Fruit fly (Drosophila melanogaster) whole organism, embryonic: ENCODE results near the gene Cln7.
A peak's percentile ranks its signal among the peaks of the same experiment; 100 is the strongest.

Experiments
- Abd-B ChIP-seq: fragments of 200-800 bp; sonication (Bioruptor generic); optimal IDR thresholded peaks from 2 replicates; lab custom pipeline; 2018; ENCODE audit warnings: missing biosample characterization, mild to moderate bottlenecking, missing genetic modification characterization, moderate library complexity
- Bdp1 ChIP-seq: fragments of 200-800 bp; sonication (Bioruptor generic); optimal IDR thresholded peaks from 3 replicates; lab custom pipeline; 2016; ENCODE audit warnings: missing biosample characterization, missing genetic modification characterization
- Bteb2 ChIP-seq: fragments of 200-800 bp; sonication (Bioruptor generic); optimal IDR thresholded peaks from 2 replicates; lab custom pipeline; 2016; ENCODE audit warnings: missing biosample characterization, missing genetic modification characterization
- CG10209 ChIP-seq: fragments of 200-800 bp; sonication (Bioruptor generic); optimal IDR thresholded peaks from 3 replicates; lab custom pipeline; 2017; ENCODE audit warnings: missing biosample characterization, mild to moderate bottlenecking, missing genetic modification characterization, missing genetic modification reagents
- CG10979 ChIP-seq: fragments of 200-800 bp; sonication (Bioruptor generic); optimal IDR thresholded peaks from 2 replicates; lab custom pipeline; 2018; ENCODE audit warnings: missing biosample characterization, mild to moderate bottlenecking, missing genetic modification characterization, moderate library complexity
- CG11504 ChIP-seq: fragments of 200-800 bp; sonication (Bioruptor generic); optimal IDR thresholded peaks from 3 replicates; lab custom pipeline; 2019; ENCODE audit warnings: missing biosample characterization, mild to moderate bottlenecking, missing genetic modification characterization, moderate library complexity
- CG12071 ChIP-seq: fragments of 200-800 bp; sonication (Bioruptor generic); optimal IDR thresholded peaks from 3 replicates; lab custom pipeline; 2018; ENCODE audit warnings: missing biosample characterization, mild to moderate bottlenecking, missing genetic modification characterization
- CG12219 ChIP-seq: fragments of 200-800 bp; sonication (Bioruptor generic); optimal IDR thresholded peaks from 3 replicates; lab custom pipeline; 2018; ENCODE audit warnings: missing biosample characterization, mild to moderate bottlenecking, missing genetic modification characterization
- CG12744 ChIP-seq: fragments of 200-800 bp; sonication (Bioruptor generic); optimal IDR thresholded peaks from 2 replicates; lab custom pipeline; 2016; ENCODE audit warnings: missing biosample characterization, missing genetic modification characterization
- CG14441 ChIP-seq: fragments of 200-800 bp; sonication (Bioruptor generic); IDR thresholded peaks from 2 replicates; pipeline ENCODE4 v1.3.6; 2022; ENCODE audit warnings: missing biosample characterization, missing genetic modification characterization
- CG17359 ChIP-seq: fragments of 200-800 bp; sonication (Bioruptor generic); optimal IDR thresholded peaks from 3 replicates; lab custom pipeline; 2018; ENCODE audit warnings: missing biosample characterization, mild to moderate bottlenecking, missing genetic modification characterization, moderate library complexity
- CG17385 ChIP-seq: fragments of 200-800 bp; sonication (Bioruptor generic); optimal IDR thresholded peaks from 3 replicates; lab custom pipeline; 2018; ENCODE audit warnings: missing biosample characterization, mild to moderate bottlenecking, missing genetic modification characterization
- CG2129 ChIP-seq: fragments of 200-800 bp; sonication (Bioruptor generic); IDR thresholded peaks from 2 replicates; pipeline ENCODE4 v1.3.6; 2022; ENCODE audit warnings: missing biosample characterization, missing genetic modification characterization; ENCODE audit not compliant: partially characterized antibody
- CG2678 ChIP-seq: fragments of 200-800 bp; sonication (Bioruptor generic); optimal IDR thresholded peaks from 3 replicates; lab custom pipeline; 2019; ENCODE audit warnings: missing biosample characterization, mild to moderate bottlenecking, missing genetic modification characterization, moderate library complexity
- CG2712 ChIP-seq: fragments of 200-800 bp; optimal IDR thresholded peaks from 3 replicates; lab custom pipeline; 2019; ENCODE audit warnings: missing biosample characterization, mild to moderate bottlenecking, missing genetic modification characterization, moderate library complexity
- CG30403 ChIP-seq: fragments of 200-800 bp; sonication (Bioruptor generic); optimal IDR thresholded peaks from 3 replicates; lab custom pipeline; 2016; ENCODE audit warnings: missing biosample characterization, missing genetic modification characterization
- CG31224 ChIP-seq: fragments of 200-800 bp; sonication (Bioruptor generic); IDR thresholded peaks from 2 replicates; pipeline ENCODE4 v1.3.6; 2022; ENCODE audit warnings: missing biosample characterization, missing genetic modification characterization
- CG4820 ChIP-seq: fragments of 200-800 bp; sonication (Bioruptor generic); optimal IDR thresholded peaks from 3 replicates; lab custom pipeline; 2016; ENCODE audit warnings: missing biosample characterization, missing genetic modification characterization
- CG4854 ChIP-seq: fragments of 200-800 bp; sonication (Bioruptor generic); optimal IDR thresholded peaks from 2 replicates; lab custom pipeline; 2016; ENCODE audit warnings: missing biosample characterization, missing genetic modification characterization, inconsistent platforms
- CG5245 ChIP-seq: fragments of 200-800 bp; sonication (Bioruptor generic); optimal IDR thresholded peaks from 3 replicates; lab custom pipeline; 2016; ENCODE audit warnings: missing biosample characterization, missing genetic modification characterization
- CG7556 ChIP-seq: fragments of 200-800 bp; sonication (Bioruptor generic); optimal IDR thresholded peaks from 2 replicates; lab custom pipeline; 2017; ENCODE audit warnings: missing biosample characterization, mild to moderate bottlenecking, missing genetic modification characterization
- CG7745 ChIP-seq: fragments of 200-800 bp; sonication (Bioruptor generic); optimal IDR thresholded peaks from 2 replicates; lab custom pipeline; 2018; ENCODE audit warnings: missing biosample characterization, mild to moderate bottlenecking, missing genetic modification characterization, moderate library complexity
- CG7786 ChIP-seq: fragments of 200-800 bp; sonication (Bioruptor generic); optimal IDR thresholded peaks from 2 replicates; lab custom pipeline; 2016; ENCODE audit warnings: missing biosample characterization, missing genetic modification characterization
- CG8281 ChIP-seq: fragments of 200-800 bp; sonication (Bioruptor generic); optimal IDR thresholded peaks from 2 replicates; lab custom pipeline; 2018; ENCODE audit warnings: missing biosample characterization, mild to moderate bottlenecking, missing genetic modification characterization, moderate library complexity
- CrebB ChIP-seq: fragments of 200-800 bp; sonication (Bioruptor generic); optimal IDR thresholded peaks from 3 replicates; lab custom pipeline; 2018; ENCODE audit warnings: missing biosample characterization, mild to moderate bottlenecking, missing genetic modification characterization
- Elba2 ChIP-seq: fragments of 200-800 bp; sonication (Bioruptor generic); optimal IDR thresholded peaks from 3 replicates; lab custom pipeline; 2016; ENCODE audit warnings: missing biosample characterization, missing genetic modification characterization
- Ets65A ChIP-seq: fragments of 200-800 bp; sonication (Bioruptor generic); peaks from one replicate; lab custom pipeline; 2016; ENCODE audit warnings: missing biosample characterization, missing genetic modification characterization
- NC2α ChIP-seq: fragments of 200-800 bp; sonication (Bioruptor generic); optimal IDR thresholded peaks from 2 replicates; lab custom pipeline; 2016; ENCODE audit warnings: missing biosample characterization, missing genetic modification characterization
- Nf-YA ChIP-seq: fragments of 200-800 bp; sonication (Bioruptor generic); IDR thresholded peaks from 2 replicates; pipeline ENCODE4 v1.3.6; 2022; ENCODE audit warnings: missing biosample characterization, missing genetic modification characterization
- PHDP ChIP-seq: fragments of 200-800 bp; sonication (Bioruptor generic); optimal IDR thresholded peaks from 3 replicates; lab custom pipeline; 2018; ENCODE audit warnings: missing biosample characterization, mild to moderate bottlenecking, missing genetic modification characterization, moderate library complexity
- Pdp1 ChIP-seq, 2 experiments: fragments of 200-800 bp; sonication (Bioruptor generic); optimal IDR thresholded peaks; 3 replicates each; lab custom pipeline; 2016; ENCODE audit warnings: missing biosample characterization in 2 of 2, missing genetic modification characterization in 2 of 2, mild to moderate bottlenecking in 1 of 2, moderate library complexity in 1 of 2
- Sox102F ChIP-seq: fragments of 200-800 bp; sonication (Bioruptor generic); optimal IDR thresholded peaks from 2 replicates; lab custom pipeline; 2018; ENCODE audit warnings: missing biosample characterization, mild to moderate bottlenecking, missing genetic modification characterization, moderate library complexity
- YL-1 ChIP-seq: fragments of 200-800 bp; sonication (Bioruptor generic); optimal IDR thresholded peaks from 3 replicates; lab custom pipeline; 2017; ENCODE audit warnings: missing biosample characterization, mild to moderate bottlenecking, missing genetic modification characterization
- cato ChIP-seq: fragments of 200-800 bp; sonication (Bioruptor generic); optimal IDR thresholded peaks from 2 replicates; lab custom pipeline; 2016; ENCODE audit warnings: missing biosample characterization, missing genetic modification characterization, borderline replicate concordance
- chinmo ChIP-seq: fragments of 200-800 bp; sonication (Bioruptor generic); IDR thresholded peaks from 4 replicates; pipeline ENCODE4 v1.3.6; 2022; ENCODE audit warnings: missing biosample characterization, missing genetic modification characterization; ENCODE audit not compliant: partially characterized antibody
- chn ChIP-seq: fragments of 200-800 bp; sonication (Bioruptor generic); optimal IDR thresholded peaks from 2 replicates; lab custom pipeline; 2016; ENCODE audit warnings: missing biosample characterization, missing genetic modification characterization
- corto ChIP-seq: fragments of 200-800 bp; sonication (Bioruptor generic); optimal IDR thresholded peaks from 2 replicates; lab custom pipeline; 2016; ENCODE audit warnings: missing biosample characterization, mild to moderate bottlenecking, missing genetic modification characterization, moderate library complexity
- fd3F ChIP-seq: fragments of 200-800 bp; sonication (Bioruptor generic); optimal IDR thresholded peaks from 2 replicates; lab custom pipeline; 2018; ENCODE audit warnings: missing biosample characterization, mild to moderate bottlenecking, missing genetic modification characterization, moderate library complexity
- fd64A ChIP-seq: fragments of 200-800 bp; sonication (Bioruptor generic); optimal IDR thresholded peaks from 3 replicates; lab custom pipeline; 2018; ENCODE audit warnings: missing biosample characterization, mild to moderate bottlenecking, missing genetic modification characterization
- gro ChIP-seq: fragments of 200-800 bp; sonication (Bioruptor generic); optimal IDR thresholded peaks from 2 replicates; lab custom pipeline; 2016; ENCODE audit warnings: missing biosample characterization, missing genetic modification characterization
- jing ChIP-seq: fragments of 200-800 bp; sonication (Bioruptor generic); optimal IDR thresholded peaks from 2 replicates; lab custom pipeline; 2018; ENCODE audit warnings: missing biosample characterization, mild to moderate bottlenecking, missing genetic modification characterization
- luna ChIP-seq: fragments of 200-800 bp; sonication (Bioruptor generic); optimal IDR thresholded peaks from 2 replicates; lab custom pipeline; 2016; ENCODE audit warnings: missing biosample characterization, missing genetic modification characterization
- mirr ChIP-seq: fragments of 200-800 bp; sonication (Bioruptor generic); optimal IDR thresholded peaks from 3 replicates; lab custom pipeline; 2018; ENCODE audit warnings: missing biosample characterization, mild to moderate bottlenecking, missing genetic modification characterization
- mld ChIP-seq: fragments of 200-800 bp; sonication (Bioruptor generic); IDR thresholded peaks from 3 replicates; pipeline ENCODE4 v1.3.6; 2022; ENCODE audit warnings: missing biosample characterization, missing genetic modification characterization; ENCODE audit not compliant: partially characterized antibody
- nerfin-1 ChIP-seq: fragments of 200-800 bp; sonication (Bioruptor generic); optimal IDR thresholded peaks from 3 replicates; lab custom pipeline; 2019; ENCODE audit warnings: missing biosample characterization, mild to moderate bottlenecking, missing genetic modification characterization, moderate library complexity
- pnt ChIP-seq: fragments of 200-800 bp; sonication (Bioruptor generic); optimal IDR thresholded peaks from 3 replicates; lab custom pipeline; 2016; ENCODE audit warnings: missing biosample characterization, missing genetic modification characterization
- repo ChIP-seq: fragments of 200-800 bp; sonication (Bioruptor generic); optimal IDR thresholded peaks from 2 replicates; lab custom pipeline; 2016; ENCODE audit warnings: missing biosample characterization, missing genetic modification characterization
- scrt ChIP-seq: fragments of 200-800 bp; sonication (Bioruptor generic); optimal IDR thresholded peaks from 2 replicates; lab custom pipeline; 2018; ENCODE audit warnings: missing biosample characterization, mild to moderate bottlenecking, missing genetic modification characterization, moderate library complexity
- sim ChIP-seq: fragments of 200-800 bp; sonication (Bioruptor generic); IDR thresholded peaks from 2 replicates; pipeline ENCODE4 v1.3.6; 2022; ENCODE audit warnings: missing biosample characterization, missing genetic modification characterization
- stc ChIP-seq: fragments of 200-800 bp; sonication (Bioruptor generic); IDR thresholded peaks from 2 replicates; pipeline ENCODE4 v1.3.6; 2022; ENCODE audit warnings: missing biosample characterization, missing genetic modification characterization

The Cln7 gene

DNA sequence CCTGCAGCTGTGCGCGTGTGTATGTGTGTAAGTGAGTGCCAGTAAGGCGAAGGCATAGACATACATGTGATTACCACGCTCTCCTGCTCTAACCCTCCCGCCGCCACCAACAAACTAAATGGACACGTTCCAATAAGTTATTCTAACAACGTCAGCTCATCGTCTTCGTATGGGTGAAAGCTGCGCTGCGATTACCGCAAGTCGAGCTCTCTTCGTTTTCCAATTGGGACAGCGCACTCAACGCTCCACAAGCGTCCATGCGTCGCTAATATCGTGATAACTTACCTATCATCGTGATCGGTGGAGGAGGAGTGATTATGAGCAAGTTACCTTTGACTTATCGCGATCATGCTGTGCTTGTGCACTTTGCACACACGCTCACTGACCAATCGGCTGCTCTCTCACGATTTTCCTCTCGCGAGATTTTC lies 16.1 kb upstream of the Cln7 start (continued):
- peak in 1 of 2 experiments; percentile 51 for TF ChIP-seq Pdp1 (GFP tag; optimal IDR thresholded peaks at IDR 0.05; lab: Kevin White, UChicago)
- no peak for TF ChIP-seq Bteb2 (GFP tag; lab: Kevin White, UChicago)
- no peak for TF ChIP-seq NC2α (GFP tag; lab: Kevin White, UChicago)
- no peak for TF ChIP-seq CG7556
- peak; percentile 98 for TF ChIP-seq CG4820
- TF ChIP-seq CG4854 (GFP tag; lab: Kevin White, UChicago) = no peak
- TF ChIP-seq CG7745 (tag; lab: Kevin White, UChicago) = no peak
- no peak for TF ChIP-seq sim (GFP tag; lab: Robert Waterston, UW)
- TF ChIP-seq cato (GFP tag; lab: Kevin White, UChicago) = no peak
- peak; percentile 88 for TF ChIP-seq Elba2 (GFP tag; lab: Kevin White, UChicago)
- no peak for TF ChIP-seq chn (GFP tag; lab: Kevin White, UChicago)
- TF ChIP-seq CG2129 (GFP tag; lab: Robert Waterston, UW) = no peak
- no peak for TF ChIP-seq Bdp1
- no peak for TF ChIP-seq Sox102F
- peak; percentile 40 for TF ChIP-seq gro (GFP tag; lab: Kevin White, UChicago)
- peak; percentile 31; the same call in 1 of the 2 replicates for TF ChIP-seq CG14441 (GFP tag; lab: Robert Waterston, UW)
- no peak for TF ChIP-seq jing (GFP tag; lab: Kevin White, UChicago)
- no peak for TF ChIP-seq CG10209 (GFP tag; lab: Kevin White, UChicago)
- TF ChIP-seq chinmo (GFP tag; lab: Robert Waterston, UW) = 0 out of 4 replicates have a peak, but pooled peaks have one; percentile 8
- no peak for TF ChIP-seq mld (GFP tag; lab: Robert Waterston, UW)
- TF ChIP-seq CG30403 (GFP tag; lab: Kevin White, UChicago) = peak; percentile 13
- TF ChIP-seq CG5245 = peak; percentile 2
- TF ChIP-seq CG17385 (GFP tag; lab: Kevin White, UChicago) = no peak
- TF ChIP-seq CG7786 = no peak
- peak; percentile 75 for TF ChIP-seq CG17359 (tag; lab: Kevin White, UChicago)
- peak; percentile 17 for TF ChIP-seq PHDP (tag; lab: Kevin White, UChicago)
- peak; percentile 53 for TF ChIP-seq nerfin-1 (tag; lab: Kevin White, UChicago)
- TF ChIP-seq Ets65A (GFP tag; lab: Kevin White, UChicago) = no peak
- peak; percentile 23 for TF ChIP-seq mirr (GFP tag; lab: Kevin White, UChicago)
- no peak for TF ChIP-seq CG31224
- TF ChIP-seq CG8281 (tag; lab: Kevin White, UChicago) = no peak
- TF ChIP-seq CG10979 (tag; lab: Kevin White, UChicago) = peak; percentile 0
- no peak for TF ChIP-seq Abd-B (GFP tag; lab: Kevin White, UChicago)
- no peak for TF ChIP-seq fd64A (GFP tag; lab: Kevin White, UChicago)
- TF ChIP-seq scrt (GFP tag; lab: Kevin White, UChicago) = no peak
- TF ChIP-seq pnt = no peak
- TF ChIP-seq corto = no peak
- TF ChIP-seq CG2678 (tag; lab: Kevin White, UChicago) = peak; percentile 46
- no peak for TF ChIP-seq fd3F (GFP tag; lab: Kevin White, UChicago)
- TF ChIP-seq repo (GFP tag; lab: Kevin White, UChicago) = no peak
- peak; percentile 4 for TF ChIP-seq YL-1 (GFP tag; lab: Kevin White, UChicago)
- no peak for TF ChIP-seq CG2712 (tag; lab: Kevin White, UChicago)
- TF ChIP-seq CG12071 (GFP tag; lab: Kevin White, UChicago) = peak; percentile 76
- TF ChIP-seq stc = peak; percentile 38; the same call in 1 of the 2 replicates
- TF ChIP-seq Nf-YA = no peak
- peak; percentile 41 for TF ChIP-seq CG11504 (tag; lab: Kevin White, UChicago)
- TF ChIP-seq CG12744 (GFP tag; lab: Kevin White, UChicago) = no peak
- no peak for TF ChIP-seq CG12219 (GFP tag; lab: Kevin White, UChicago)
- TF ChIP-seq luna (GFP tag; lab: Kevin White, UChicago) = no peak
- TF ChIP-seq CrebB (tag; lab: Kevin White, UChicago) = no peak
